Fruit fly (Drosophila melanogaster) whole organism, wandering third instar larva: ENCODE measurements around the gene CG12541.

Experiments
- psq ChIP-seq: fragments of 200-800 bp; sonication (Bioruptor generic); optimal IDR thresholded peaks from 3 replicates; lab custom pipeline; 2017; ENCODE audit warnings: missing biosample characterization, mild to moderate bottlenecking, missing genetic modification characterization, moderate library complexity
- sage ChIP-seq: fragments of 200-800 bp; sonication (Bioruptor generic); optimal IDR thresholded peaks from 2 replicates; lab custom pipeline; 2016; ENCODE audit warnings: missing biosample characterization, mild to moderate bottlenecking, missing genetic modification characterization
- woc ChIP-seq: sonication (Bioruptor generic); optimal IDR thresholded peaks from 2 replicates; lab custom pipeline; 2016; ENCODE audit warnings: missing biosample characterization, mild to moderate bottlenecking, missing genetic modification characterization

- TF ChIP-seq woc (peak; percentile 57), sage (peak; percentile 57), psq (GFP tag; lab: Kevin White, UChicago) (peak; percentile 54)
Observed at dm6 chrX:7001135-7001769, 64.6 kb downstream of the CG12541 start.
